Worm (Caenorhabditis elegans) whole organism, L2 larva: ENCODE measurements around the gene K02F3.12.

Experiments
- C34F6.9 ChIP-seq: fragments of 150-350 bp; optimal IDR thresholded peaks from 2 replicates; lab custom pipeline; 2014; ENCODE audit warnings: missing biosample characterization, missing genetic modification characterization
- F13H6.1 ChIP-seq: sonication (generic microtip); optimal IDR thresholded peaks from 2 replicates; lab custom pipeline; 2016; ENCODE audit warnings: missing genetic modification characterization, missing compliant biosample characterization
- R02D3.7 ChIP-seq: fragments of 150-350 bp; optimal IDR thresholded peaks from 2 replicates; lab custom pipeline; 2014; ENCODE audit warnings: missing biosample characterization, missing genetic modification characterization
- Y55F3AM.14 ChIP-seq: fragments of 200-800 bp; sonication (Bioruptor generic); optimal IDR thresholded peaks from 2 replicates; lab custom pipeline; 2018; ENCODE audit warnings: mild to moderate bottlenecking, missing genetic modification characterization, missing compliant biosample characterization
- ZK546.5 ChIP-seq: sonication (generic microtip); optimal IDR thresholded peaks from 2 replicates; lab custom pipeline; 2017; ENCODE audit warnings: missing biosample characterization, missing genetic modification characterization
- alr-1 ChIP-seq: fragments of 150-350 bp; optimal IDR thresholded peaks from 2 replicates; lab custom pipeline; 2014; ENCODE audit warnings: missing biosample characterization, missing genetic modification characterization
- aly-2 ChIP-seq: fragments of 150-350 bp; optimal IDR thresholded peaks from 2 replicates; lab custom pipeline; 2014; ENCODE audit warnings: missing biosample characterization, missing genetic modification characterization
- ama-1 ChIP-seq: fragments of 150-350 bp; optimal IDR thresholded peaks from 2 replicates; lab custom pipeline; 2018; ENCODE audit warnings: inconsistent platforms
- ceh-16 ChIP-seq: fragments of 150-350 bp; optimal IDR thresholded peaks from 2 replicates; lab custom pipeline; 2014; ENCODE audit warnings: missing biosample characterization, missing genetic modification characterization
- ceh-82 ChIP-seq: fragments of 150-350 bp; optimal IDR thresholded peaks from 2 replicates; lab custom pipeline; 2014; ENCODE audit warnings: missing biosample characterization, missing genetic modification characterization
- crh-2 ChIP-seq: sonication (generic microtip); optimal IDR thresholded peaks from 2 replicates; lab custom pipeline; 2017; ENCODE audit warnings: missing biosample characterization, missing genetic modification characterization
- dmd-4 ChIP-seq: sonication (generic microtip); optimal IDR thresholded peaks from 2 replicates; lab custom pipeline; 2017; ENCODE audit warnings: missing biosample characterization, missing genetic modification characterization
- egl-27 ChIP-seq: sonication (generic microtip); optimal IDR thresholded peaks from 3 replicates; lab custom pipeline; 2017; ENCODE audit warnings: missing biosample characterization, missing genetic modification reagents, missing genetic modification characterization
- elt-1 ChIP-seq: fragments of 150-350 bp; optimal IDR thresholded peaks from 2 replicates; lab custom pipeline; 2014; ENCODE audit warnings: missing biosample characterization, missing genetic modification characterization
- elt-3 ChIP-seq: sonication (generic microtip); optimal IDR thresholded peaks from 2 replicates; lab custom pipeline; 2017; ENCODE audit warnings: missing biosample characterization, missing genetic modification characterization
- fos-1 ChIP-seq: fragments of 150-350 bp; optimal IDR thresholded peaks from 2 replicates; lab custom pipeline; 2014; ENCODE audit warnings: missing biosample characterization, missing genetic modification characterization
- gmeb-1 ChIP-seq: fragments of 150-350 bp; optimal IDR thresholded peaks from 2 replicates; lab custom pipeline; 2014; ENCODE audit warnings: missing biosample characterization, missing genetic modification characterization
- lin-13 ChIP-seq: fragments of 150-350 bp; optimal IDR thresholded peaks from 2 replicates; lab custom pipeline; 2014; ENCODE audit warnings: missing biosample characterization, missing genetic modification reagents, missing genetic modification characterization
- lin-39 ChIP-seq: fragments of 150-350 bp; optimal IDR thresholded peaks from 2 replicates; lab custom pipeline; 2014; ENCODE audit warnings: missing biosample characterization, missing genetic modification reagents, missing genetic modification characterization
- lsy-2 ChIP-seq, 2 experiments: fragments of 150-350 bp in 1 of 2; sonication (generic microtip) in 1 of 2; optimal IDR thresholded peaks; 2 replicates each; lab custom pipeline; 2014 to 2017; ENCODE audit warnings: missing biosample characterization in 2 of 2, missing genetic modification characterization in 2 of 2
- mbf-1 ChIP-seq: sonication (generic microtip); optimal IDR thresholded peaks from 2 replicates; lab custom pipeline; 2017; ENCODE audit warnings: missing biosample characterization, missing genetic modification characterization
- mdl-1 ChIP-seq, 2 experiments: fragments of 150-350 bp in 1 of 2; sonication (generic microtip) in 1 of 2; optimal IDR thresholded peaks; 2 replicates each; lab custom pipeline; 2017; ENCODE audit warnings: missing biosample characterization in 2 of 2, missing genetic modification characterization in 2 of 2
- nhr-10 ChIP-seq: sonication (generic microtip); optimal IDR thresholded peaks from 2 replicates; lab custom pipeline; 2017; ENCODE audit warnings: missing biosample characterization, missing genetic modification characterization
- nhr-11 ChIP-seq: fragments of 150-350 bp; optimal IDR thresholded peaks from 2 replicates; lab custom pipeline; 2014; ENCODE audit warnings: missing biosample characterization, missing genetic modification characterization
- nhr-12 ChIP-seq: fragments of 150-350 bp; optimal IDR thresholded peaks from 2 replicates; lab custom pipeline; 2014; ENCODE audit warnings: missing biosample characterization, missing genetic modification characterization
- nhr-129 ChIP-seq: fragments of 150-350 bp; optimal IDR thresholded peaks from 2 replicates; lab custom pipeline; 2014; ENCODE audit warnings: missing biosample characterization, missing genetic modification characterization
- nhr-21 ChIP-seq: fragments of 150-350 bp; optimal IDR thresholded peaks from 2 replicates; lab custom pipeline; 2014; ENCODE audit warnings: missing biosample characterization, missing genetic modification characterization
- nhr-23 ChIP-seq: fragments of 150-350 bp; optimal IDR thresholded peaks from 2 replicates; lab custom pipeline; 2014; ENCODE audit warnings: missing biosample characterization, missing genetic modification reagents, missing genetic modification characterization
- nhr-237 ChIP-seq: fragments of 150-350 bp; optimal IDR thresholded peaks from 2 replicates; lab custom pipeline; 2014; ENCODE audit warnings: missing biosample characterization, missing genetic modification characterization
- nhr-25 ChIP-seq: fragments of 150-350 bp; sonication (generic microtip); optimal IDR thresholded peaks from 3 replicates; lab custom pipeline; 2014; ENCODE audit warnings: missing biosample characterization, missing genetic modification characterization
- nhr-6 ChIP-seq: fragments of 150-350 bp; optimal IDR thresholded peaks from 2 replicates; lab custom pipeline; 2014; ENCODE audit warnings: missing biosample characterization, missing genetic modification characterization
- nhr-77 ChIP-seq: fragments of 150-350 bp; optimal IDR thresholded peaks from 2 replicates; lab custom pipeline; 2014; ENCODE audit warnings: missing biosample characterization, missing genetic modification characterization
- peb-1 ChIP-seq: fragments of 150-350 bp; optimal IDR thresholded peaks from 2 replicates; lab custom pipeline; 2014; ENCODE audit warnings: missing biosample characterization, missing genetic modification characterization
- sem-4 ChIP-seq: fragments of 150-350 bp; optimal IDR thresholded peaks from 2 replicates; lab custom pipeline; 2014; ENCODE audit warnings: missing biosample characterization, missing genetic modification reagents, missing genetic modification characterization
- skn-1 ChIP-seq: sonication (generic microtip); optimal IDR thresholded peaks from 2 replicates; lab custom pipeline; 2017; ENCODE audit warnings: missing biosample characterization, missing genetic modification characterization
- sma-3 ChIP-seq: sonication (generic microtip); optimal IDR thresholded peaks from 2 replicates; lab custom pipeline; 2016; ENCODE audit warnings: missing genetic modification reagents, missing genetic modification characterization, missing compliant biosample characterization
- sma-9 ChIP-seq, 2 experiments: fragments of 150-350 bp in 1 of 2; sonication (generic microtip) in 1 of 2; optimal IDR thresholded peaks; 2 replicates each; lab custom pipeline; 2014 to 2016; ENCODE audit warnings: missing genetic modification characterization in 2 of 2, mild to moderate bottlenecking in 1 of 2, missing biosample characterization in 1 of 2, missing compliant biosample characterization in 1 of 2, missing genetic modification reagents in 1 of 2, moderate library complexity in 1 of 2
- snpc-4 ChIP-seq: fragments of 150-350 bp; optimal IDR thresholded peaks from 2 replicates; lab custom pipeline; 2014; ENCODE audit warnings: missing biosample characterization, missing genetic modification characterization
- unc-39 ChIP-seq: fragments of 150-350 bp; optimal IDR thresholded peaks from 2 replicates; lab custom pipeline; 2014; ENCODE audit warnings: missing biosample characterization, missing genetic modification characterization
- unc-55 ChIP-seq: fragments of 150-350 bp; sonication (generic microtip); optimal IDR thresholded peaks from 3 replicates; lab custom pipeline; 2014; ENCODE audit warnings: missing biosample characterization, missing genetic modification reagents, missing genetic modification characterization
- zag-1 ChIP-seq: fragments of 150-350 bp; optimal IDR thresholded peaks from 2 replicates; lab custom pipeline; 2014; ENCODE audit warnings: missing biosample characterization, missing genetic modification characterization
- ztf-1 ChIP-seq: fragments of 200-800 bp; sonication (Bioruptor generic); conservative IDR thresholded peaks from 2 replicates; pipeline ENCODE4 v1.3.6; 2022; ENCODE audit warnings: missing genetic modification characterization, missing compliant biosample characterization
- ztf-11 ChIP-seq: sonication (generic microtip); optimal IDR thresholded peaks from 2 replicates; lab custom pipeline; 2017; ENCODE audit warnings: missing biosample characterization, missing genetic modification characterization
- ztf-4 ChIP-seq: fragments of 150-350 bp; optimal IDR thresholded peaks from 2 replicates; lab custom pipeline; 2014; ENCODE audit warnings: missing biosample characterization, missing genetic modification characterization

The K02F3.12 gene

DNA sequence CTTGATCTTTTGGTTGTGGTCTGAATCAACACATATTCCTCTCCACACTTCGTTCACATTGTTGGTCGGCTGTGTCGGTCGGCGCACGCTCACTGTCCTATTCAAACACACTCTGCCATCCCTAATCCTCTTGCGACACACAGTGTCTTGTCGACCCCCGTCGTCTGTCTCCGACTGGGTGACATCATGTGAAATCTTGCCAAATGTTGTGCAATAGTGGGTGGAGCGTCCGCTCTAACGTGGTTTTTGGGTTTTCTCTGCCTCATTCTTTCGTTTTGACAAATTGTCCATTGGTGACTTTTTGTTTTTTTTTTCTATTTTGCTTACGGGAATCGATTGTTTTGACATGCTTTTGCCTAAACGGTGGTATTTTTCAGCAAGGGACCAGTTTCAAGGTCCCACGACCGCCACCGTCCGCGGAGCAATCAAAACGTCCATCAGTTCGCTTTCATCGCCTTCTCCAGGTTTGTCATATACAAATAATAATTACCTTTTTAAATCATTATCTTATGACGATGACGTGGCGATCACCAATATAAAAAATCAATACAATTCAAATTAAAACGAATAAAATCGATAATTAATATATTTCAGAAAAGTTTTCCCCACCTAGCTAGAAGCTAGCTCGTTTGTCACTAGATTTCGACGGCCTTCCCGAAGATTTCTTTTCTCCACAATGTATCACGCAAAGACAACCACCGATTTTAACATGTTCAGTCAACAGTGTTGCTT is 22.5 kb upstream of the K02F3.12 start (continued):
- TF ChIP-seq ztf-4 (tag; lab: Kevin White, UChicago): peak; percentile 81
- TF ChIP-seq snpc-4 (tag; lab: Kevin White, UChicago): peak; percentile 28
- TF ChIP-seq mbf-1: no peak
- TF ChIP-seq nhr-77: no peak
- no peak for TF ChIP-seq R02D3.7 (tag; lab: Kevin White, UChicago)
- TF ChIP-seq F13H6.1 (tag; lab: Kevin White, UChicago): peak; percentile 91
- TF ChIP-seq, all 48 proteins: peak for 30

DNA sequence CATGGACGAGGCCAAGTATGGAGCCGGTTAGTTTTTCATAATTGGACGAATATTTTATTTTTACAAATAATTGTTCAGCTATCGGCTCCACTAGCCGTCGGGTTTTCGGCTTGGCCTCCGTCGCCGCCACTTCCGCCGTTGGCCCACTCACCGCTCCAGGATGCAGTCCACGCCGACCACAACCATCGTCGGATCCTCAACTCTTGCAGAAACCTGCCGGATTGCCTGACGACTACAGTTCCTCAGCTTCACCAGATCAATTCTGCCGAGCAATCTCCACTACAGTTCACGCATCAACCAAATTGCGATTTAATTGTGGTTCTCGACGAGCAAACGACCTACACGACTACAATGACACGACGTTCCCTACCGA is 21.9 kb upstream of the K02F3.12 start:
- TF ChIP-seq zag-1 (tag; lab: Kevin White, UChicago) (no peak), skn-1 (tag; lab: Kevin White, UChicago) (no peak), Y55F3AM.14 (GFP tag; lab: Kevin White, UChicago) (peak; percentile 14), egl-27 (no peak), elt-1 (tag; lab: Kevin White, UChicago) (no peak)

DNA sequence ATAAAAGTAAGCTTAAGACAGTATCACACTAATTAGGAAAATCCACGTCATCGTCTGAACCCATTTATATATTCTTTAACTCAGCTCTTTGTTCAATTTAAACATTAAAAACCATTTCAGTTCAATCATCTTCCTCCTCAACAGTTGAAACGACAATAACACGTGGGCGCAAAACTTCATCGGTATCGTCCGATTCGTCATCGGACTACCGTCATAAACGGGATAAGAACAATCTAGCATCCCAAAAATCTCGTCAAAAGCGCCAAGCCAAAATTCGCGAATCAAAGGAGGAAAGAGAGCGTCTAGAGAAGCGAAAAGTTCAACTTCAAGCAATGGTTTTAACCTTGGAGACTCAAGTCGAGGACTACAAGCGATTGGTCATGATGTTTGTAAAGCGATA is 21.2 kb upstream of the K02F3.12 start:
- peak; percentile 30 for TF ChIP-seq ama-1 (lab: Kevin White, UChicago)
- TF ChIP-seq nhr-23 (tag; lab: Kevin White, UChicago): no peak

DNA sequence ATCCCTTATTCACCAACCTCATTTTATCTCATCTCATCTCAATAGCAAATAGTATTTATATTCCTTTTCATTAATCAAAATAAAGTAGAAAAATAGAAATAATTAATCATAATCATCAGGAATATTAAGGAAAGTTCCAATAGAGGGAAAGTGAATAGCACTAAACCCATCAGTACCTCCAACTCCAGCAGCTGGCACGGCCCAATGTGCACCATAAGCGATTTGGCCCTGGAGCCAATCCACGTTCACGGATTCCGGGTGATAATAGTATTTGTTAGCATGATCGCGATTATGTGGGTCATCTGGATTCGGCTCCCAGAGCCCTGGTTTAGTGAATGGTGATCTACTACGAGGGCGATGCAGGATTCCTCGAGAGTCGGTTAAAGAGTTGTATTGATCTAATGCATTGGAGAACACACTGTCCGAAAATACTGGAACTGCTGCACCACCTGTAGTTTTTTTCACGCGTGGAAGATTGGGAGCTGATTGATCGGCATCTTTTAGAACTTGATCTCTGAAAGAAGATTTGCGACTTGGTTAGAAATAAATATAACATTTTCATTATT is 20.6 kb upstream of the K02F3.12 start:
- TF ChIP-seq nhr-129 (tag; lab: Kevin White, UChicago) (peak; percentile 61), sma-9 (GFP tag; optimal IDR thresholded peaks at IDR 0.05; lab: Kevin White, UChicago) (peak; percentile 61), sma-9 (tag; optimal IDR thresholded peaks at IDR 0.05; lab: Kevin White, UChicago) (no peak), aly-2 (tag; lab: Kevin White, UChicago) (no peak), lin-39 (tag; lab: Kevin White, UChicago) (no peak), ztf-1 (no peak), nhr-237 (tag; lab: Kevin White, UChicago) (no peak), elt-3 (no peak), elt-1 (tag; lab: Kevin White, UChicago) (no peak), nhr-23 (tag; lab: Kevin White, UChicago) (no peak), egl-27 (peak; percentile 49), skn-1 (tag; lab: Kevin White, UChicago) (peak; percentile 38), mdl-1 (tag; optimal IDR thresholded peaks at IDR 0.05; lab: Kevin White, UChicago) (peak; percentile 33 to 57), unc-55 (peak; percentile 43), gmeb-1 (peak; percentile 33), nhr-11 (tag; lab: Kevin White, UChicago) (no peak), lin-13 (GFP tag; lab: Kevin White, UChicago) (peak; percentile 63), snpc-4 (tag; lab: Kevin White, UChicago) (no peak), nhr-21 (tag; lab: Kevin White, UChicago) (peak; percentile 79), ceh-82 (tag; lab: Kevin White, UChicago) (peak; percentile 20), sem-4 (tag; lab: Kevin White, UChicago) (no peak), alr-1 (tag; lab: Kevin White, UChicago) (no peak), crh-2 (tag; lab: Kevin White, UChicago) (peak; percentile 55), ZK546.5 (tag; lab: Kevin White, UChicago) (no peak), peb-1 (tag; lab: Kevin White, UChicago) (no peak), sma-3 (GFP tag; lab: Kevin White, UChicago) (peak; percentile 78), nhr-77 (no peak), nhr-6 (tag; lab: Kevin White, UChicago) (peak; percentile 66), dmd-4 (tag; lab: Kevin White, UChicago) (no peak), mbf-1 (peak; percentile 32), Y55F3AM.14 (GFP tag; lab: Kevin White, UChicago) (peak; percentile 97), C34F6.9 (tag; lab: Kevin White, UChicago) (no peak), ama-1 (lab: Kevin White, UChicago) (peak; percentile 94), F13H6.1 (tag; lab: Kevin White, UChicago) (peak; percentile 54), nhr-10 (tag; lab: Kevin White, UChicago) (no peak), unc-39 (tag; lab: Kevin White, UChicago) (peak; percentile 74), ztf-11 (tag; lab: Kevin White, UChicago) (no peak), R02D3.7 (tag; lab: Kevin White, UChicago) (no peak), fos-1 (tag; lab: Kevin White, UChicago) (peak; percentile 28), zag-1 (tag; lab: Kevin White, UChicago) (peak; percentile 3), ceh-16 (tag; lab: Kevin White, UChicago) (no peak), nhr-25 (tag; lab: Kevin White, UChicago) (peak; percentile 76), nhr-12 (tag; lab: Kevin White, UChicago) (no peak), lsy-2 (tag; optimal IDR thresholded peaks at IDR 0.05; lab: Kevin White, UChicago) (peak; percentile 55 to 60), ztf-4 (tag; lab: Kevin White, UChicago) (peak; percentile 87)
